Worm (Caenorhabditis elegans): Measurements from ENCODE around the gene plc-2.

plc-2 gene

ce11 chrV:15223668-15224067 lies 31.3 kb downstream of the plc-2 start, which contains the start of gene srw-24:
Gene srw-24, plus strand, starts transcription at chrV:15223968.
- no peak for TF ChIP-seq ham-2 (GFP tag; optimal IDR thresholded peaks at IDR 0.05)
- TF ChIP-seq mls-2 (tag; optimal IDR thresholded peaks at IDR 0.05): no peak
- no peak for TF ChIP-seq nhr-28 (tag; optimal IDR thresholded peaks at IDR 0.05)
- TF ChIP-seq hlh-1 (tag; optimal IDR thresholded peaks at IDR 0.05): no peak
- no peak for TF ChIP-seq nhr-76 (tag; optimal IDR thresholded peaks at IDR 0.05)
- no peak for TF ChIP-seq lsy-2 (tag; optimal IDR thresholded peaks at IDR 0.05)
- TF ChIP-seq mep-1 (tag; optimal IDR thresholded peaks at IDR 0.05): no peak
- no peak for TF ChIP-seq flh-1 (GFP tag; optimal IDR thresholded peaks at IDR 0.05)
- no peak for TF ChIP-seq mab-5 (tag; optimal IDR thresholded peaks at IDR 0.05)

- TF ChIP-seq elt-1 (tag; optimal IDR thresholded peaks at IDR 0.05; ENCODE audit: borderline replicate concordance, insufficient read depth) (no peak), ceh-43 (GFP tag; optimal IDR thresholded peaks at IDR 0.05) (no peak), pha-4 (tag; optimal IDR thresholded peaks at IDR 0.05) (no peak), hlh-1 (tag; optimal IDR thresholded peaks at IDR 0.05) (no peak), drap-1 (GFP tag; optimal IDR thresholded peaks at IDR 0.05) (no peak), zip-8 (tag; optimal IDR thresholded peaks at IDR 0.05) (no peak), ceh-39 (tag; optimal IDR thresholded peaks at IDR 0.05) (no peak), mls-2 (tag; optimal IDR thresholded peaks at IDR 0.05) (no peak), snpc-4 (tag; optimal IDR thresholded peaks at IDR 0.05) (no peak), lsy-2 (tag; optimal IDR thresholded peaks at IDR 0.05) (no peak), blmp-1 (tag; optimal IDR thresholded peaks at IDR 0.05) (no peak), nhr-28 (tag; optimal IDR thresholded peaks at IDR 0.05) (no peak), elt-3 (tag; optimal IDR thresholded peaks at IDR 0.05) (no peak)
Measured at ce11 chrV:15225650-15226049, 33.3 kb downstream of the plc-2 start, which contains the start of gene srw-14. Gene srw-14, plus strand, starts transcription at chrV:15225950.

ce11 chrV:15226206-15226605 lies 33.8 kb downstream of the plc-2 start:
- no peak for TF ChIP-seq nhr-2 (tag; optimal IDR thresholded peaks at IDR 0.05)
- no peak for TF ChIP-seq lin-32 (GFP tag; optimal IDR thresholded peaks at IDR 0.05)
- TF ChIP-seq zip-8 (tag; optimal IDR thresholded peaks at IDR 0.05): no peak
- no peak for TF ChIP-seq M03D4.4 (tag; optimal IDR thresholded peaks at IDR 0.05)
- TF ChIP-seq snpc-4 (tag; optimal IDR thresholded peaks at IDR 0.05): no peak
- no peak for TF ChIP-seq sem-2 (GFP tag; optimal IDR thresholded peaks at IDR 0.05)
- TF ChIP-seq ham-2 (GFP tag; optimal IDR thresholded peaks at IDR 0.05): no peak
- no peak for TF ChIP-seq mep-1 (tag; optimal IDR thresholded peaks at IDR 0.05)
- TF ChIP-seq hlh-1 (tag; optimal IDR thresholded peaks at IDR 0.05): no peak
- no peak for TF ChIP-seq ceh-39 (tag; optimal IDR thresholded peaks at IDR 0.05)
- TF ChIP-seq elt-3 (tag; optimal IDR thresholded peaks at IDR 0.05): no peak
- no peak for TF ChIP-seq bed-3 (GFP tag; optimal IDR thresholded peaks at IDR 0.05)
- TF ChIP-seq ztf-11 (tag; optimal IDR thresholded peaks at IDR 0.05): no peak
- TF ChIP-seq nhr-237 (tag; optimal IDR thresholded peaks at IDR 0.05): no peak
- TF ChIP-seq tbx-8 (GFP tag; optimal IDR thresholded peaks at IDR 0.05): no peak
- TF ChIP-seq lin-13 (tag; optimal IDR thresholded peaks at IDR 0.05): no peak
- no peak for TF ChIP-seq drap-1 (GFP tag; optimal IDR thresholded peaks at IDR 0.05)
- no peak for TF ChIP-seq mls-2 (tag; optimal IDR thresholded peaks at IDR 0.05)

- TF ChIP-seq ceh-39 (tag; optimal IDR thresholded peaks at IDR 0.05) (no peak), mls-2 (tag; optimal IDR thresholded peaks at IDR 0.05) (no peak), snpc-4 (tag; optimal IDR thresholded peaks at IDR 0.05) (no peak), mep-1 (tag; optimal IDR thresholded peaks at IDR 0.05) (no peak), cnd-1 (tag; optimal IDR thresholded peaks at IDR 0.05) (no peak), elt-1 (tag; optimal IDR thresholded peaks at IDR 0.05; ENCODE audit: borderline replicate concordance, insufficient read depth) (no peak), drap-1 (GFP tag; optimal IDR thresholded peaks at IDR 0.05) (no peak), hlh-1 (tag; optimal IDR thresholded peaks at IDR 0.05) (no peak), sem-2 (GFP tag; optimal IDR thresholded peaks at IDR 0.05) (no peak), unc-120 (tag; optimal IDR thresholded peaks at IDR 0.05; ENCODE audit: poor library complexity, severe bottlenecking) (no peak), lsy-2 (tag; optimal IDR thresholded peaks at IDR 0.05) (no peak), nhr-2 (tag; optimal IDR thresholded peaks at IDR 0.05) (no peak), nhr-28 (tag; optimal IDR thresholded peaks at IDR 0.05) (no peak), sptf-1 (tag; optimal IDR thresholded peaks at IDR 0.05) (no peak), nhr-12 (tag; optimal IDR thresholded peaks at IDR 0.05) (no peak)
Measured at ce11 chrV:15230243-15230642, 37.9 kb downstream of the plc-2 start, which contains the start of gene srw-15. Gene srw-15, plus strand, starts transcription at chrV:15230543.

ce11 chrV:15232200-15232599 lies 39.8 kb downstream of the plc-2 start, which contains the start of gene srw-13:
Gene srw-13, plus strand, starts transcription at chrV:15232500.
- TF ChIP-seq unc-62 (GFP tag; optimal IDR thresholded peaks at IDR 0.05): no peak
